Worm (Caenorhabditis elegans) whole organism, L3 larva: ENCODE results near the gene C08E8.10.

Source experiments
- ZK546.5 ChIP-seq: sonication (generic microtip); optimal IDR thresholded peaks from 2 replicates; lab custom pipeline; 2017; ENCODE audit warnings: missing biosample characterization, missing genetic modification characterization
- ceh-16 ChIP-seq: sonication (generic microtip); optimal IDR thresholded peaks from 2 replicates; lab custom pipeline; 2017; ENCODE audit warnings: missing biosample characterization, missing genetic modification characterization
- daf-12 ChIP-seq: fragments of 150-350 bp; optimal IDR thresholded peaks from 2 replicates; lab custom pipeline; 2014; ENCODE audit warnings: missing biosample characterization, missing genetic modification reagents, missing genetic modification characterization
- egl-27 ChIP-seq: sonication (generic microtip); optimal IDR thresholded peaks from 4 replicates; lab custom pipeline; 2017; ENCODE audit warnings: missing biosample characterization, missing genetic modification reagents, missing genetic modification characterization
- elt-2 ChIP-seq: sonication (generic microtip); optimal IDR thresholded peaks from 2 replicates; lab custom pipeline; 2016; ENCODE audit warnings: missing genetic modification reagents, mild to moderate bottlenecking, missing genetic modification characterization, missing compliant biosample characterization
- fkh-2 ChIP-seq: fragments of 150-350 bp; optimal IDR thresholded peaks from 2 replicates; lab custom pipeline; 2014; ENCODE audit warnings: missing biosample characterization, missing genetic modification reagents, missing genetic modification characterization
- jun-1 ChIP-seq: fragments of 150-350 bp; optimal IDR thresholded peaks from 2 replicates; lab custom pipeline; 2014; ENCODE audit warnings: missing biosample characterization, missing genetic modification reagents, missing genetic modification characterization
- lin-15B ChIP-seq: fragments of 150-350 bp; optimal IDR thresholded peaks from 2 replicates; lab custom pipeline; 2014; ENCODE audit warnings: missing biosample characterization, missing genetic modification characterization
- lin-39 ChIP-seq: fragments of 150-350 bp; optimal IDR thresholded peaks from 2 replicates; lab custom pipeline; 2018; ENCODE audit warnings: missing biosample characterization, missing genetic modification reagents, missing genetic modification characterization
- lsy-12 ChIP-seq: sonication (generic microtip); optimal IDR thresholded peaks from 2 replicates; lab custom pipeline; 2016; ENCODE audit warnings: mild to moderate bottlenecking, missing genetic modification characterization, missing compliant biosample characterization
- nhr-77 ChIP-seq: fragments of 150-350 bp; optimal IDR thresholded peaks from 2 replicates; lab custom pipeline; 2014; ENCODE audit warnings: missing biosample characterization, missing genetic modification characterization
- tbx-2 ChIP-seq: sonication (generic microtip); optimal IDR thresholded peaks from 2 replicates; lab custom pipeline; 2016; ENCODE audit warnings: mild to moderate bottlenecking, missing genetic modification characterization, missing compliant biosample characterization

The C08E8.10 gene

ce11 chrV:18290642-18291041, 49.1 kb downstream of the C08E8.10 start, which contains the start of gene Y51A2A.4:
Gene Y51A2A.4 (plus strand): TSS chrV:18290942.
- TF ChIP-seq tbx-2 (tag; lab: Kevin White, UChicago) (no peak), elt-2 (no peak), lin-39 (tag; lab: Kevin White, UChicago) (no peak), lin-15B (tag; lab: Kevin White, UChicago) (no peak), ZK546.5 (tag; lab: Kevin White, UChicago) (no peak), daf-12 (tag; lab: Kevin White, UChicago) (no peak), jun-1 (tag; lab: Kevin White, UChicago) (no peak), ceh-16 (tag; lab: Kevin White, UChicago) (no peak), lsy-12 (tag; lab: Kevin White, UChicago) (no peak), nhr-77 (tag; lab: Kevin White, UChicago) (no peak), egl-27 (tag; lab: Kevin White, UChicago) (no peak), fkh-2 (tag; lab: Kevin White, UChicago) (no peak)
- TF ChIP-seq, all 47 proteins: peak for 0
